Fruit fly (Drosophila melanogaster) whole organism, wandering third instar larva: Measurements from ENCODE around the gene CG4022.

Experiments
- Dfd ChIP-seq: fragments of >200 bp; optimal IDR thresholded peaks from 2 replicates; lab custom pipeline; 2017; ENCODE audit warnings: missing biosample characterization, missing genetic modification characterization
- Dif ChIP-seq: fragments of 200-275, 200-300 bp; sonication (Bioruptor generic); optimal IDR thresholded peaks from 2 replicates; lab custom pipeline; 2018; ENCODE audit warnings: missing biosample characterization, missing genetic modification characterization; ENCODE audit not compliant: partially characterized antibody
- Myc ChIP-seq: fragments of >200 bp; optimal IDR thresholded peaks from 2 replicates; lab custom pipeline; 2017
- dsf ChIP-seq: sonication (Bioruptor generic); optimal IDR thresholded peaks from 2 replicates; lab custom pipeline; 2016; ENCODE audit warnings: missing biosample characterization, missing genetic modification characterization, borderline replicate concordance
- h ChIP-seq: fragments of 200-800 bp; sonication (Bioruptor generic); optimal IDR thresholded peaks from 3 replicates; lab custom pipeline; 2016; ENCODE audit warnings: missing biosample characterization, mild to moderate bottlenecking, missing genetic modification characterization
- tai ChIP-seq: sonication (Bioruptor generic); optimal IDR thresholded peaks from 2 replicates; lab custom pipeline; 2016; ENCODE audit warnings: missing biosample characterization, missing genetic modification characterization
- usp ChIP-seq: fragments of >200 bp; optimal IDR thresholded peaks from 2 replicates; lab custom pipeline; 2017; ENCODE audit warnings: missing biosample characterization, missing genetic modification characterization
- woc ChIP-seq: sonication (Bioruptor generic); optimal IDR thresholded peaks from 2 replicates; lab custom pipeline; 2016; ENCODE audit warnings: missing biosample characterization, mild to moderate bottlenecking, missing genetic modification characterization

dm6 chr3L:9400697-9401353 lies 9.8 kb downstream of the CG4022 start:
- TF ChIP-seq tai (GFP tag; lab: Kevin White, UChicago) (no peak), woc (GFP tag; lab: Kevin White, UChicago) (no peak), Dif (GFP tag; lab: Kevin White, UChicago) (no peak), h (GFP tag; lab: Kevin White, UChicago) (no peak), usp (GFP tag; lab: Kevin White, UChicago) (no peak), Myc (lab: Kevin White, UChicago) (no peak), dsf (no peak), Dfd (GFP tag; lab: Kevin White, UChicago) (no peak)
